Worm (Caenorhabditis elegans) whole organism, L2 larva: Measurements from ENCODE around the gene C47D2.1.
A peak's percentile ranks its signal among the peaks of the same experiment; 100 is the strongest.

Experiments used
- C34F6.9 ChIP-seq: fragments of 150-350 bp; optimal IDR thresholded peaks from 2 replicates; lab custom pipeline; 2014; ENCODE audit warnings: missing biosample characterization, missing genetic modification characterization
- F13H6.1 ChIP-seq: sonication (generic microtip); optimal IDR thresholded peaks from 2 replicates; lab custom pipeline; 2016; ENCODE audit warnings: missing genetic modification characterization, missing compliant biosample characterization
- Y55F3AM.14 ChIP-seq: fragments of 200-800 bp; sonication (Bioruptor generic); optimal IDR thresholded peaks from 2 replicates; lab custom pipeline; 2018; ENCODE audit warnings: mild to moderate bottlenecking, missing genetic modification characterization, missing compliant biosample characterization
- ZK546.5 ChIP-seq: sonication (generic microtip); optimal IDR thresholded peaks from 2 replicates; lab custom pipeline; 2017; ENCODE audit warnings: missing biosample characterization, missing genetic modification characterization
- alr-1 ChIP-seq: fragments of 150-350 bp; optimal IDR thresholded peaks from 2 replicates; lab custom pipeline; 2014; ENCODE audit warnings: missing biosample characterization, missing genetic modification characterization
- blmp-1 ChIP-seq: sonication (generic microtip); optimal IDR thresholded peaks from 2 replicates; lab custom pipeline; 2017; ENCODE audit warnings: missing genetic modification characterization, mild to moderate bottlenecking, missing compliant biosample characterization, antibody characterized with exemption, moderate library complexity; ENCODE audit not compliant: insufficient read depth
- crh-2 ChIP-seq: sonication (generic microtip); optimal IDR thresholded peaks from 2 replicates; lab custom pipeline; 2017; ENCODE audit warnings: missing biosample characterization, missing genetic modification characterization
- elt-1 ChIP-seq: fragments of 150-350 bp; optimal IDR thresholded peaks from 2 replicates; lab custom pipeline; 2014; ENCODE audit warnings: missing biosample characterization, missing genetic modification characterization
- fos-1 ChIP-seq: fragments of 150-350 bp; optimal IDR thresholded peaks from 2 replicates; lab custom pipeline; 2014; ENCODE audit warnings: missing biosample characterization, missing genetic modification characterization
- gmeb-1 ChIP-seq: fragments of 150-350 bp; optimal IDR thresholded peaks from 2 replicates; lab custom pipeline; 2014; ENCODE audit warnings: missing biosample characterization, missing genetic modification characterization
- lin-11 ChIP-seq: fragments of 150-350 bp; sonication (generic microtip); optimal IDR thresholded peaks from 2 replicates; lab custom pipeline; 2014; ENCODE audit warnings: missing biosample characterization, missing genetic modification characterization, inconsistent platforms, mixed read lengths
- lin-39 ChIP-seq: fragments of 150-350 bp; optimal IDR thresholded peaks from 2 replicates; lab custom pipeline; 2014; ENCODE audit warnings: missing biosample characterization, missing genetic modification reagents, missing genetic modification characterization
- mab-5 ChIP-seq: fragments of 150-350 bp; optimal IDR thresholded peaks from 2 replicates; lab custom pipeline; 2014; ENCODE audit warnings: missing biosample characterization, missing genetic modification characterization
- mbf-1 ChIP-seq: sonication (generic microtip); optimal IDR thresholded peaks from 2 replicates; lab custom pipeline; 2017; ENCODE audit warnings: missing biosample characterization, missing genetic modification characterization
- mdl-1 ChIP-seq, 2 experiments: fragments of 150-350 bp in 1 of 2; sonication (generic microtip) in 1 of 2; optimal IDR thresholded peaks; 2 replicates each; lab custom pipeline; 2017; ENCODE audit warnings: missing biosample characterization in 2 of 2, missing genetic modification characterization in 2 of 2
- nhr-10 ChIP-seq: sonication (generic microtip); optimal IDR thresholded peaks from 2 replicates; lab custom pipeline; 2017; ENCODE audit warnings: missing biosample characterization, missing genetic modification characterization
- nhr-11 ChIP-seq: fragments of 150-350 bp; optimal IDR thresholded peaks from 2 replicates; lab custom pipeline; 2014; ENCODE audit warnings: missing biosample characterization, missing genetic modification characterization
- nhr-129 ChIP-seq: fragments of 150-350 bp; optimal IDR thresholded peaks from 2 replicates; lab custom pipeline; 2014; ENCODE audit warnings: missing biosample characterization, missing genetic modification characterization
- nhr-25 ChIP-seq: fragments of 150-350 bp; sonication (generic microtip); optimal IDR thresholded peaks from 3 replicates; lab custom pipeline; 2014; ENCODE audit warnings: missing biosample characterization, missing genetic modification characterization
- nhr-6 ChIP-seq: fragments of 150-350 bp; optimal IDR thresholded peaks from 2 replicates; lab custom pipeline; 2014; ENCODE audit warnings: missing biosample characterization, missing genetic modification characterization
- nhr-77 ChIP-seq: fragments of 150-350 bp; optimal IDR thresholded peaks from 2 replicates; lab custom pipeline; 2014; ENCODE audit warnings: missing biosample characterization, missing genetic modification characterization
- peb-1 ChIP-seq: fragments of 150-350 bp; optimal IDR thresholded peaks from 2 replicates; lab custom pipeline; 2014; ENCODE audit warnings: missing biosample characterization, missing genetic modification characterization
- sem-4 ChIP-seq: fragments of 150-350 bp; optimal IDR thresholded peaks from 2 replicates; lab custom pipeline; 2014; ENCODE audit warnings: missing biosample characterization, missing genetic modification reagents, missing genetic modification characterization
- skn-1 ChIP-seq: sonication (generic microtip); optimal IDR thresholded peaks from 2 replicates; lab custom pipeline; 2017; ENCODE audit warnings: missing biosample characterization, missing genetic modification characterization
- sma-3 ChIP-seq: sonication (generic microtip); optimal IDR thresholded peaks from 2 replicates; lab custom pipeline; 2016; ENCODE audit warnings: missing genetic modification reagents, missing genetic modification characterization, missing compliant biosample characterization
- sma-9 ChIP-seq, 2 experiments: fragments of 150-350 bp in 1 of 2; sonication (generic microtip) in 1 of 2; optimal IDR thresholded peaks; 2 replicates each; lab custom pipeline; 2014 to 2016; ENCODE audit warnings: missing genetic modification characterization in 2 of 2, mild to moderate bottlenecking in 1 of 2, missing biosample characterization in 1 of 2, missing compliant biosample characterization in 1 of 2, missing genetic modification reagents in 1 of 2, moderate library complexity in 1 of 2
- unc-39 ChIP-seq: fragments of 150-350 bp; optimal IDR thresholded peaks from 2 replicates; lab custom pipeline; 2014; ENCODE audit warnings: missing biosample characterization, missing genetic modification characterization
- unc-55 ChIP-seq: fragments of 150-350 bp; sonication (generic microtip); optimal IDR thresholded peaks from 3 replicates; lab custom pipeline; 2014; ENCODE audit warnings: missing biosample characterization, missing genetic modification reagents, missing genetic modification characterization
- ztf-1 ChIP-seq: fragments of 200-800 bp; sonication (Bioruptor generic); conservative IDR thresholded peaks from 2 replicates; pipeline ENCODE4 v1.3.6; 2022; ENCODE audit warnings: missing genetic modification characterization, missing compliant biosample characterization
- ztf-11 ChIP-seq: sonication (generic microtip); optimal IDR thresholded peaks from 2 replicates; lab custom pipeline; 2017; ENCODE audit warnings: missing biosample characterization, missing genetic modification characterization
- ztf-4 ChIP-seq: fragments of 150-350 bp; optimal IDR thresholded peaks from 2 replicates; lab custom pipeline; 2014; ENCODE audit warnings: missing biosample characterization, missing genetic modification characterization

C47D2.1 gene

DNA sequence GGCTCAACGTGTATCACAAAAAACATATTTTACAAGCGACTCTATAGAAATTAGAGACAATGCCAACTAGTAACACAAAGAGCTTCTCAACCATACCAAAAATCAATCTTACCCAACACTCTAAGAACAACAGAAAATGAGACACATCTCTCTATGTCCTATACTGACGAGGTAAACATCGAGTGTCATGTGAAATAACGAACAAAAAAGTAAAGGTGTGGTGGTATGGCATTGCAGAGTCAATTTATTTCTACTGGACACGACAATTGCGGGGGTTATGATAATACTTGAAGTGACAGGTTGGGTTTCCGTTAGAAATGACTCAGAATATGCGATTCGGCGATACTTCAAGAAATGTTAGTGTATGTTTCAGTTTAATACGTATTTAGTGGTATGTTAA is 21.6 kb downstream of the C47D2.1 start:
- TF ChIP-seq nhr-11 (tag; lab: Kevin White, UChicago) = no peak
- peak; percentile 2 for TF ChIP-seq fos-1 (tag; lab: Kevin White, UChicago)
- no peak for TF ChIP-seq skn-1
- no peak for TF ChIP-seq mab-5 (tag; lab: Kevin White, UChicago)
- peak; percentile 61 for TF ChIP-seq nhr-129 (tag; lab: Kevin White, UChicago)
- no peak for TF ChIP-seq elt-1
- TF ChIP-seq sma-9 (GFP tag; optimal IDR thresholded peaks at IDR 0.05; lab: Kevin White, UChicago) = peak; percentile 39
- TF ChIP-seq sma-9 (tag; optimal IDR thresholded peaks at IDR 0.05; lab: Kevin White, UChicago) = no peak
- TF ChIP-seq lin-39 (tag; lab: Kevin White, UChicago) = no peak
- TF ChIP-seq mbf-1 (tag; lab: Kevin White, UChicago) = no peak

DNA sequence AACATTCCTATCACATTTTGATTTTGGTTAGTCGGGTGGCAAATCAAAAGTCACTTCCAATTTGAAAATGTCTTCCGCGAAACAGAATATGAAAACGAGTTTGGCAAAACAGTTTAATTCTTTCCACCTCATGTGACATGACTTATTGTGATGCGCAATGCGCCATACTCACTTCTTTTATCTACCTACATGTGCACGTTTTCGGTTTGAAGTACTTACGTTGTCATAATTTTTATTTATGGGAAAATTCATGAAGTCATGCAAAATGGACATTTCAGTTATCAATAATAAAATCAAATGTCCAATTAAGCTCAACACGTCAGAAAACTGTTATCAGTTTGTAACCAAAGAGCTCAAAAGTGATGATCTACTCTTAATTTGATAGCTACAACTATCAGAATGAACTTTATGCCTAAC is 23.8 kb downstream of the C47D2.1 start:
- peak; percentile 17 for TF ChIP-seq nhr-6 (tag; lab: Kevin White, UChicago)
- TF ChIP-seq ZK546.5 (tag; lab: Kevin White, UChicago) = no peak
- peak; percentile 55 for TF ChIP-seq gmeb-1
- peak; percentile 23 for TF ChIP-seq crh-2 (tag; lab: Kevin White, UChicago)
- TF ChIP-seq sma-3 = peak; percentile 50
- TF ChIP-seq fos-1 (tag; lab: Kevin White, UChicago) = peak; percentile 50
- no peak for TF ChIP-seq mbf-1 (tag; lab: Kevin White, UChicago)
- TF ChIP-seq peb-1 (tag; lab: Kevin White, UChicago) = no peak
- TF ChIP-seq alr-1 (tag; lab: Kevin White, UChicago) = no peak
- TF ChIP-seq nhr-25 = peak; percentile 65
- TF ChIP-seq nhr-77 = no peak
- peak; percentile 8 for TF ChIP-seq C34F6.9 (tag; lab: Kevin White, UChicago)
- TF ChIP-seq nhr-11 (tag; lab: Kevin White, UChicago) = no peak
- peak; percentile 68 for TF ChIP-seq nhr-129 (tag; lab: Kevin White, UChicago)
- TF ChIP-seq lin-11 (tag; lab: Kevin White, UChicago) = no peak
- TF ChIP-seq, all 48 proteins: peak for 8

DNA sequence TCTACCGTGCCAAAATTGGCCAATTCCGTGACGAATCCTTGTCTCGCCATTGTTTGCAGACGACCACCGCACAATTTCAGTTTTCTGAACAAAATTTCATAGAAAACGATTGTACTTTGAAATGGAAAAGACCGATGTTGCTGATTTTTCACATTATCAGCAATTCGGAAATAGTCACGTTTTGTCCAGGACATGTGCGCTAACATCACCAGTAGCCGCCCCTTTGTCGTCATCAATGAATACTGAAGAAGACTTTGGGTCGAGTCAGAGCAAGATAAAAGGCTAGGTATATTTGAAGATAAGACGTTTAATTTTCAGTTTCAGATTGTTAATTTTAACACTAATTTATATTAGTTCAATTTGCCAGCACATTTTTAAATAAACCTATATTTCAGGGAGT is 27.0 kb downstream of the C47D2.1 start, which contains the start of gene endu-2:
endu-2 (plus strand) TSS at position 396 of the 400 bp plus-strand sequence.
- peak in 1 of 2 experiments; percentile 35 for TF ChIP-seq mdl-1 (tag; optimal IDR thresholded peaks at IDR 0.05; lab: Kevin White, UChicago)
- no peak for TF ChIP-seq blmp-1 (tag; lab: Kevin White, UChicago)
- no peak for TF ChIP-seq crh-2 (tag; lab: Kevin White, UChicago)
- no peak for TF ChIP-seq lin-39 (tag; lab: Kevin White, UChicago)
- no peak for TF ChIP-seq alr-1 (tag; lab: Kevin White, UChicago)
- TF ChIP-seq nhr-77 = no peak
- no peak for TF ChIP-seq nhr-129 (tag; lab: Kevin White, UChicago)
- peak; percentile 65 for TF ChIP-seq fos-1 (tag; lab: Kevin White, UChicago)
- peak; percentile 74 for TF ChIP-seq sma-9 (GFP tag; optimal IDR thresholded peaks at IDR 0.05; lab: Kevin White, UChicago)
- TF ChIP-seq sma-9 (tag; optimal IDR thresholded peaks at IDR 0.05; lab: Kevin White, UChicago) = no peak
- no peak for TF ChIP-seq nhr-10 (tag; lab: Kevin White, UChicago)
- no peak for TF ChIP-seq sem-4 (tag; lab: Kevin White, UChicago)
- no peak for TF ChIP-seq ztf-4 (tag; lab: Kevin White, UChicago)
- TF ChIP-seq F13H6.1 (tag; lab: Kevin White, UChicago) = peak; percentile 32
- no peak for TF ChIP-seq unc-39
- no peak for TF ChIP-seq skn-1
- TF ChIP-seq ztf-11 = no peak
- no peak for TF ChIP-seq Y55F3AM.14
- TF ChIP-seq, all 48 proteins: peak for 4

DNA sequence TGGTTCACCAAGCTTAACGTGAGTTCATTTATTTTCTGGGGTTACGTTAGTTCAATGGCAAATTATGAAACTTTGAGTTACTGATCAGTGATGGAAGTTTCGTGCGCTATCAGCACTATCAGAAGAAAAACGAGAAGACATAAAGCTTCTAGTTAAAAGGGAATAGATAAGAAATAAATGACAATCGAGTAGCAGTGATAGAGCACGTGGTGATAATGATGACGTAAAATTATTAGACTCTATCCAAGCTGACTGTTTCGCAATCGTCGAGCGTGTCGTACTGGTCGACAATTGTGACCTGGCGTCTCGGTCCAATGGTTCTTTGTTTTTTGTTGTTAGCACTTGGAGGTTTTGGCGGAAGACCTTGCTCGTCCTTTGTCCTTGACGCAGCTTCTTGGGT is 28.3 kb downstream of the C47D2.1 start:
- TF ChIP-seq gmeb-1 (peak; percentile 54), fos-1 (tag; lab: Kevin White, UChicago) (peak; percentile 73), sma-3 (peak; percentile 22), mdl-1 (tag; optimal IDR thresholded peaks at IDR 0.05; lab: Kevin White, UChicago) (peak in 1 of 2 experiments; percentile 52), crh-2 (tag; lab: Kevin White, UChicago) (peak; percentile 45), unc-55 (GFP tag; lab: Kevin White, UChicago) (no peak), sma-9 (GFP tag; optimal IDR thresholded peaks at IDR 0.05; lab: Kevin White, UChicago) (peak; percentile 82), sma-9 (tag; optimal IDR thresholded peaks at IDR 0.05; lab: Kevin White, UChicago) (no peak), skn-1 (peak; percentile 47), nhr-11 (tag; lab: Kevin White, UChicago) (no peak)

DNA sequence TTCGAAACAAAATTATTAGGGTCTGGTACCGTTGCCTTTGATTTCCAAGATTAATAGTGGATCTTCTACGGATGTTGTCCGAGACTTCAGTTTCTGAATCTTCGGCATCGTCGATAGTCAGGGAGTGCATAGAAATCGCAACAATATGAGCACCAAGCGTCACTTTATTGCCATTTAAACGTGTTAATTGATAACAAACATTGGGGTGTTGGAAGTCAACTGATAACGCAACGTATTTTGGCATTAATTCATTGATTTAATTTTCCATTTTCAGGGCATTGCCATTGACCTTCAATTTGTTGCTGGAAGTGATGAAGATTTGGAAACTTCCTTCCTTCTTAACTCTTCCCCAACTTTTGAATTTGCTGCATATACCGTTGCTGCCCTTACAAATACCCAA is 31.3 kb downstream of the C47D2.1 start, which contains the start of gene kqt-2:
kqt-2 (minus strand) TSS at position 244 of the 400 bp plus-strand sequence.
- TF ChIP-seq ztf-1 (GFP tag; lab: Robert Waterston, UW) (no peak), crh-2 (tag; lab: Kevin White, UChicago) (peak; percentile 32), gmeb-1 (no peak), fos-1 (tag; lab: Kevin White, UChicago) (peak; percentile 69), sma-3 (no peak)
